Worm (Caenorhabditis elegans): ENCODE measurements around the gene F47B10.5.

DNA sequence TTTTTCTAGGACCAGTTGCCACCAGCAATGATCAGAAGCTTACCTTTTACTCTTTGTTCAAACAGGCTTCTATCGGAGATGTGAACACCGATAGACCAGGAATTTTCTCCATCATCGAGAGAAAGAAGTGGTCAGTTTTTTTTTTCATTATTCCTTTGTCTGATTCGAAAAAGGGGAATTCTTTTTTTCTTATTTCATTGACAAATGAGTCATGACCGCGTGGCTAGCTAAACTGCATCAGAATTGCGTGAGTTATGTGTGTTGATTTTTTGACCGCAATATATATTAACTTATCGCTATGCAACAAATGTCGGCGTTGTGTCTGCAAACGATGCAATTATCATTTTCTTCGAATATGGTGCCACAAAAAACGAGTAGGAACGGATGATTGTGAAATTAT lies 13.1 kb upstream of the F47B10.5 start:
- TF ChIP-seq nhr-10 (tag; optimal IDR thresholded peaks at IDR 0.05) (no peak), unc-62 (GFP tag; optimal IDR thresholded peaks at IDR 0.05 in 1 of 2) (peak in 1 of 2 experiments; percentile 45), unc-62 (tag; optimal IDR thresholded peaks at IDR 0.05) (no peak), F44E2.7 (GFP tag; IDR thresholded peaks at IDR 0.05) (no peak), lim-7 (GFP tag; IDR thresholded peaks at IDR 0.05) (no peak), ceh-28 (tag; optimal IDR thresholded peaks at IDR 0.05) (no peak), lin-15B (tag; optimal IDR thresholded peaks at IDR 0.05) (no peak), snpc-4 (tag; optimal IDR thresholded peaks at IDR 0.05) (no peak), nhr-48 (tag; optimal IDR thresholded peaks at IDR 0.05) (peak; percentile 53), nhr-237 (tag; optimal IDR thresholded peaks at IDR 0.05) (no peak), pha-4 (GFP tag; IDR thresholded peaks at IDR 0.05) (no peak), pha-4 (tag; optimal IDR thresholded peaks at IDR 0.05) (no peak), dve-1 (tag; optimal IDR thresholded peaks at IDR 0.05; ENCODE audit: insufficient read depth) (peak; percentile 39)

All from whole organism, L4 larva.